In the genomic region with DNA sequence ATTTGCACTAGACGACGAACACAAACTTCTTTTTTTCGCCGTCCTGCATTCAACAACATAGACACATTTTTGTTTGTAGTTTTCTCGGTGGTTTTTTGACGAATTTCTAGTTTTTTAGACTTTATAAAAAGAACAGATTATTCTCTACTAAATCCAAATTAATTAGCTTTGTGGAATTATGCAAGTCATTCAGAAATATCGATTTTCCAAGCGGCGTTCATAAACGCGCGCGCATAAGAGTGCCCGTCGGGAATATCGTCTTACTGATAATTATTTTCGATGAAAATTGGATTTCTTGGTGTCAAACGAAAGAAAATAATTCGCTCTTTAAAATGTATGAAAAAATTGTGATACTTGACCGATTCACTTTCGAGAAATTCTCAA, we compare ENCODE assay signal across 2 worm cellular contexts.
TF ChIP-seq lines count a peak whose summit lies in the region.

No protein-coding gene starts in this region.

TF ChIP-seq in whole organism, late embryonic, 69 proteins besides CTCF, POLR2A, EP300 and RAD21:
- TF ChIP-seq odd-2 (tag; optimal IDR thresholded peaks at IDR 0.05; lab: Kevin White, UChicago) (no peak), ceh-48 (tag; optimal IDR thresholded peaks at IDR 0.05; lab: Kevin White, UChicago) (peak; percentile 46), nhr-232 (tag; optimal IDR thresholded peaks at IDR 0.05; lab: Kevin White, UChicago) (no peak)

TF ChIP-seq in whole organism, midembryonic, 9 proteins besides CTCF, POLR2A, EP300 and RAD21:
- TF ChIP-seq T22C8.4 (GFP tag; IDR thresholded peaks at IDR 0.05; lab: Robert Waterston, UW) (peak; percentile 71; the same call in 1 of the 2 replicates), ztf-23 (GFP tag; IDR thresholded peaks at IDR 0.05; lab: Robert Waterston, UW) (no peak)
TF ChIP-seq in whole organism, midembryonic: peak in this region for 1.
